Fruit fly (Drosophila melanogaster) whole organism, embryonic: ENCODE data around the gene Tet.
A peak's percentile ranks its signal among the peaks of the same experiment; 100 is the strongest.

Experiments
- Asciz ChIP-seq: fragments of 200-800 bp; sonication (Bioruptor generic); optimal IDR thresholded peaks from 2 replicates; lab custom pipeline; 2017; ENCODE audit warnings: missing biosample characterization, mild to moderate bottlenecking, missing genetic modification characterization, missing genetic modification reagents
- Bteb2 ChIP-seq: fragments of 200-800 bp; sonication (Bioruptor generic); optimal IDR thresholded peaks from 2 replicates; lab custom pipeline; 2016; ENCODE audit warnings: missing biosample characterization, missing genetic modification characterization
- CG11504 ChIP-seq: fragments of 200-800 bp; sonication (Bioruptor generic); optimal IDR thresholded peaks from 3 replicates; lab custom pipeline; 2019; ENCODE audit warnings: missing biosample characterization, mild to moderate bottlenecking, missing genetic modification characterization, moderate library complexity
- CG16813 ChIP-seq: fragments of 200-800 bp; sonication (Bioruptor generic); IDR thresholded peaks from 3 replicates; pipeline ENCODE4 v1.3.6; 2022; ENCODE audit warnings: missing biosample characterization, missing genetic modification characterization; ENCODE audit not compliant: partially characterized antibody
- CG16863 ChIP-seq: fragments of 200-800 bp; sonication (Bioruptor generic); optimal IDR thresholded peaks from 3 replicates; lab custom pipeline; 2016; ENCODE audit warnings: missing biosample characterization, missing genetic modification characterization
- CG17361 ChIP-seq: fragments of 200-800 bp; sonication (Bioruptor generic); IDR thresholded peaks from 3 replicates; pipeline ENCODE4 v1.3.6; 2022; ENCODE audit warnings: missing biosample characterization, missing genetic modification characterization
- CG18262 ChIP-seq: fragments of 200-800 bp; optimal IDR thresholded peaks from 3 replicates; lab custom pipeline; 2019; ENCODE audit warnings: missing biosample characterization, mild to moderate bottlenecking, missing genetic modification characterization, moderate library complexity
- CG18476 ChIP-seq: fragments of 200-800 bp; sonication (Bioruptor generic); optimal IDR thresholded peaks from 2 replicates; lab custom pipeline; 2016; ENCODE audit warnings: missing biosample characterization, mild to moderate bottlenecking, missing genetic modification characterization
- CG2678 ChIP-seq: fragments of 200-800 bp; sonication (Bioruptor generic); optimal IDR thresholded peaks from 3 replicates; lab custom pipeline; 2019; ENCODE audit warnings: missing biosample characterization, mild to moderate bottlenecking, missing genetic modification characterization, moderate library complexity
- CG2712 ChIP-seq: fragments of 200-800 bp; optimal IDR thresholded peaks from 3 replicates; lab custom pipeline; 2019; ENCODE audit warnings: missing biosample characterization, mild to moderate bottlenecking, missing genetic modification characterization, moderate library complexity
- CG3407 ChIP-seq: fragments of 200-800 bp; sonication (Bioruptor generic); optimal IDR thresholded peaks from 2 replicates; lab custom pipeline; 2018; ENCODE audit warnings: missing biosample characterization, mild to moderate bottlenecking, missing genetic modification characterization
- CG43689 ChIP-seq: fragments of 200-800 bp; sonication (Bioruptor generic); IDR thresholded peaks from 2 replicates; pipeline ENCODE4 v1.3.6; 2022; ENCODE audit warnings: missing biosample characterization, missing genetic modification characterization
- CG4424 ChIP-seq: fragments of 200-800 bp; sonication (Bioruptor generic); optimal IDR thresholded peaks from 3 replicates; lab custom pipeline; 2016; ENCODE audit warnings: missing biosample characterization, missing genetic modification characterization
- CG6654 ChIP-seq: fragments of 200-800 bp; sonication (Bioruptor generic); optimal IDR thresholded peaks from 2 replicates; lab custom pipeline; 2017; ENCODE audit warnings: missing biosample characterization, mild to moderate bottlenecking, missing genetic modification characterization
- CG7357 ChIP-seq: fragments of 200-800 bp; sonication (Bioruptor generic); IDR thresholded peaks from 3 replicates; pipeline ENCODE4 v1.3.6; 2022; ENCODE audit warnings: missing biosample characterization, missing genetic modification characterization
- CG7987 ChIP-seq: fragments of 200-800 bp; sonication (Bioruptor generic); optimal IDR thresholded peaks from 2 replicates; lab custom pipeline; 2018; ENCODE audit warnings: missing biosample characterization, mild to moderate bottlenecking, missing genetic modification characterization, moderate library complexity
- CG8290 ChIP-seq, 3 experiments: fragments of 200-800 bp; sonication (Bioruptor generic); optimal IDR thresholded peaks; 2 replicates each; lab custom pipeline; 2016 to 2019; ENCODE audit warnings: missing biosample characterization in 3 of 3, missing genetic modification characterization in 3 of 3, mild to moderate bottlenecking in 2 of 3, moderate library complexity in 1 of 3
- Deaf1 ChIP-seq: fragments of 200-800 bp; optimal IDR thresholded peaks from 3 replicates; lab custom pipeline; 2019; ENCODE audit warnings: missing biosample characterization, mild to moderate bottlenecking, missing genetic modification characterization, moderate library complexity
- Oaz ChIP-seq: fragments of 200-800 bp; sonication (Bioruptor generic); IDR thresholded peaks from 2 replicates; pipeline ENCODE4 v1.3.6; 2022; ENCODE audit warnings: missing biosample characterization, missing genetic modification characterization
- PHDP ChIP-seq: fragments of 200-800 bp; sonication (Bioruptor generic); optimal IDR thresholded peaks from 3 replicates; lab custom pipeline; 2018; ENCODE audit warnings: missing biosample characterization, mild to moderate bottlenecking, missing genetic modification characterization, moderate library complexity
- Rfx ChIP-seq: fragments of 200-800 bp; sonication (Bioruptor generic); IDR thresholded peaks from 2 replicates; pipeline ENCODE4 v1.3.6; 2022; ENCODE audit warnings: missing biosample characterization, missing genetic modification characterization
- Sox102F ChIP-seq: fragments of 200-800 bp; sonication (Bioruptor generic); optimal IDR thresholded peaks from 2 replicates; lab custom pipeline; 2018; ENCODE audit warnings: missing biosample characterization, mild to moderate bottlenecking, missing genetic modification characterization, moderate library complexity
- Xbp1 ChIP-seq: fragments of 200-800 bp; sonication (Bioruptor generic); optimal IDR thresholded peaks from 3 replicates; lab custom pipeline; 2016; ENCODE audit warnings: missing biosample characterization, mild to moderate bottlenecking, missing genetic modification characterization
- Xrp1 ChIP-seq: fragments of 200-800 bp; sonication (Bioruptor generic); IDR thresholded peaks from 2 replicates; pipeline ENCODE4 v1.3.6; 2022; ENCODE audit warnings: missing biosample characterization, missing genetic modification characterization
- al ChIP-seq: fragments of 200-800 bp; sonication (Bioruptor generic); IDR thresholded peaks from 2 replicates; pipeline ENCODE4 v1.3.6; 2022; ENCODE audit warnings: missing biosample characterization, missing genetic modification characterization
- bab2 ChIP-seq: fragments of 200-800 bp; sonication (Bioruptor generic); optimal IDR thresholded peaks from 2 replicates; lab custom pipeline; 2016; ENCODE audit warnings: missing biosample characterization, missing genetic modification characterization
- cad ChIP-seq: fragments of >200 bp; optimal IDR thresholded peaks from 2 replicates; lab custom pipeline; 2017; ENCODE audit warnings: missing biosample characterization, missing genetic modification characterization
- chinmo ChIP-seq: fragments of 200-800 bp; sonication (Bioruptor generic); IDR thresholded peaks from 4 replicates; pipeline ENCODE4 v1.3.6; 2022; ENCODE audit warnings: missing biosample characterization, missing genetic modification characterization; ENCODE audit not compliant: partially characterized antibody
- ci ChIP-seq: fragments of 200-800 bp; sonication (Bioruptor generic); IDR thresholded peaks from 3 replicates; pipeline ENCODE4 v1.3.6; 2022; ENCODE audit warnings: missing biosample characterization, missing genetic modification characterization
- crc ChIP-seq: fragments of 200-800 bp; sonication (Bioruptor generic); optimal IDR thresholded peaks from 2 replicates; lab custom pipeline; 2016; ENCODE audit warnings: missing biosample characterization, missing genetic modification characterization
- croc ChIP-seq: fragments of 200-800 bp; sonication (Bioruptor generic); conservative IDR thresholded peaks from 3 replicates; pipeline ENCODE4 v1.3.6; 2022; ENCODE audit warnings: missing biosample characterization, missing genetic modification characterization
- crol ChIP-seq: fragments of 200-800 bp; sonication (Bioruptor generic); IDR thresholded peaks from 2 replicates; pipeline ENCODE4 v1.3.6; 2022; ENCODE audit warnings: missing biosample characterization, missing genetic modification characterization
- en ChIP-seq: fragments of 200-800 bp; sonication (Bioruptor generic); optimal IDR thresholded peaks from 2 replicates; lab custom pipeline; 2016; ENCODE audit warnings: missing biosample characterization, missing genetic modification characterization
- eve ChIP-seq, 2 experiments: fragments of >200 bp; optimal IDR thresholded peaks; 2 replicates each; lab custom pipeline; 2017; ENCODE audit warnings: missing biosample characterization in 2 of 2, missing genetic modification characterization in 2 of 2
- exex ChIP-seq: fragments of 200-800 bp; sonication (Bioruptor generic); optimal IDR thresholded peaks from 4 replicates; lab custom pipeline; 2018; ENCODE audit warnings: missing biosample characterization, mild to moderate bottlenecking, missing genetic modification characterization, moderate library complexity
- fd96Cb ChIP-seq: fragments of 200-800 bp; sonication (Bioruptor generic); optimal IDR thresholded peaks from 2 replicates; lab custom pipeline; 2018; ENCODE audit warnings: missing biosample characterization, mild to moderate bottlenecking, missing genetic modification characterization, moderate library complexity
- gcm ChIP-seq: fragments of 200-800 bp; sonication (Bioruptor generic); optimal IDR thresholded peaks from 2 replicates; lab custom pipeline; 2019; ENCODE audit warnings: missing biosample characterization, mild to moderate bottlenecking, missing genetic modification characterization, moderate library complexity
- grau ChIP-seq: fragments of 200-800 bp; optimal IDR thresholded peaks from 3 replicates; lab custom pipeline; 2019; ENCODE audit warnings: missing biosample characterization, mild to moderate bottlenecking, missing genetic modification characterization, moderate library complexity
- hth ChIP-seq: fragments of >200 bp; optimal IDR thresholded peaks from 2 replicates; lab custom pipeline; 2017; ENCODE audit warnings: inconsistent platforms
- mam ChIP-seq: fragments of 200-800 bp; sonication (Bioruptor generic); optimal IDR thresholded peaks from 3 replicates; lab custom pipeline; 2016; ENCODE audit warnings: missing biosample characterization, missing genetic modification characterization
- nau ChIP-seq: fragments of 200-800 bp; sonication (Bioruptor generic); optimal IDR thresholded peaks from 3 replicates; lab custom pipeline; 2017; ENCODE audit warnings: missing biosample characterization, mild to moderate bottlenecking, missing genetic modification characterization, missing genetic modification reagents
- otp ChIP-seq: fragments of 200-800 bp; sonication (Bioruptor generic); IDR thresholded peaks from 3 replicates; pipeline ENCODE4, ENCODE4 v1.3.6; 2022; ENCODE audit warnings: missing biosample characterization, missing genetic modification characterization
- psq ChIP-seq: fragments of 200-800 bp; sonication (Bioruptor generic); optimal IDR thresholded peaks from 2 replicates; lab custom pipeline; 2017; ENCODE audit warnings: missing biosample characterization, missing genetic modification characterization
- pum ChIP-seq: fragments of 200-800 bp; sonication (Bioruptor generic); optimal IDR thresholded peaks from 2 replicates; lab custom pipeline; 2016; ENCODE audit warnings: missing biosample characterization, missing genetic modification characterization
- scrt ChIP-seq: fragments of 200-800 bp; sonication (Bioruptor generic); optimal IDR thresholded peaks from 2 replicates; lab custom pipeline; 2018; ENCODE audit warnings: missing biosample characterization, mild to moderate bottlenecking, missing genetic modification characterization, moderate library complexity
- slbo ChIP-seq: fragments of 200-800 bp; sonication (Bioruptor generic); IDR thresholded peaks from 2 replicates; pipeline ENCODE4 v1.3.6; 2022; ENCODE audit warnings: missing biosample characterization, missing genetic modification characterization
- sug ChIP-seq: fragments of 200-800 bp; optimal IDR thresholded peaks from 2 replicates; lab custom pipeline; 2019; ENCODE audit warnings: missing biosample characterization, mild to moderate bottlenecking, missing genetic modification characterization, moderate library complexity
- tgo ChIP-seq: fragments of 200-800 bp; sonication (Bioruptor generic); IDR thresholded peaks from 3 replicates; pipeline ENCODE4 v1.3.6; 2022; ENCODE audit warnings: missing biosample characterization, missing genetic modification characterization
- unpg ChIP-seq: fragments of 200-800 bp; sonication (Bioruptor generic); optimal IDR thresholded peaks from 3 replicates; lab custom pipeline; 2018; ENCODE audit warnings: missing biosample characterization, mild to moderate bottlenecking, missing genetic modification characterization, moderate library complexity
- wdn ChIP-seq: fragments of 200-800 bp; sonication (Bioruptor generic); IDR thresholded peaks from 2 replicates; pipeline ENCODE4 v1.3.6; 2022; ENCODE audit warnings: missing biosample characterization, missing genetic modification characterization

Gene Tet

DNA sequence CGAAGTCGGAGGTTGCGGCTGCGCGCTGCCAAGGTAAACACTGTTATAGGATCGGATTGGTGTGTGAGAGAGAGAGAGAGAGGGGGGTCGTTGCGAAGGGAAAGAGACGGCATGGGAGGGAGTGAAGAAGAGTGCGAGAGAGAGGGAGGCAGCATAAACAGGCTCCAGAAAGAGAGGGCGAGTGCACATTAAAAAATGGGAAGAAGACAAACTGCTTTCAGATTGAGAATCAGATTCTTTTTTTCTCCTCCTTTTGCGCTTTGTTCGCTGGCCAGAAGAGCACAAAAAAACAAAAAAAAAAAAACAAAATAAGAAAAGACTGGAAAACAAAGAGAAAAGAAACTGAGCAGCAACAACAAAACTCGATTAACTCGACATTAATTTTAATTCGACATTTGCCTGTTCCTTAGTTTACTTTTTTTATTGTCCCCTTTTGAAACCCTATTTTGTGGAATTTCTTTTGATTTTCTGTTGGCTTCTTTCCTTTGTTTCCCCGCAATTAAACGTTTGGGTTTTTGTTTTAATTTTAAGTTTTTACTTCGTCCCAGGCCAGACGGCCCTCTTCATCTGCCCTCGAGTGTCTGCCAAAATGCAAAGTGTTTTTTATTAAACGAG lies 70.6 kb downstream of the Tet start (continued):
- TF ChIP-seq CG2678 (tag; lab: Kevin White, UChicago) (no peak), slbo (peak; percentile 18; the same call in 1 of the 2 replicates), pum (GFP tag; lab: Kevin White, UChicago) (no peak), gcm (no peak), Oaz (GFP tag; lab: Robert Waterston, UW) (no peak), scrt (GFP tag; lab: Kevin White, UChicago) (peak; percentile 3), cad (peak; percentile 12), unpg (GFP tag; lab: Kevin White, UChicago) (peak; percentile 11), PHDP (tag; lab: Kevin White, UChicago) (peak; percentile 15), nau (no peak), CG7357 (GFP tag; lab: Robert Waterston, UW) (no peak), CG4424 (peak; percentile 7), croc (GFP tag; lab: Robert Waterston, UW) (no peak), Rfx (peak; percentile 53), al (no peak), CG2712 (tag; lab: Kevin White, UChicago) (peak; percentile 16), Xrp1 (peak; percentile 22; the same call in 1 of the 2 replicates), en (GFP tag; lab: Kevin White, UChicago) (no peak), CG3407 (GFP tag; lab: Kevin White, UChicago) (no peak), CG11504 (tag; lab: Kevin White, UChicago) (peak; percentile 15), Deaf1 (tag; lab: Kevin White, UChicago) (no peak), CG6654 (GFP tag; lab: Kevin White, UChicago) (no peak), bab2 (no peak), ci (peak; percentile 35; the same call in 1 of the 3 replicates), grau (tag; lab: Kevin White, UChicago) (peak; percentile 18), Sox102F (peak; percentile 11), exex (tag; lab: Kevin White, UChicago) (no peak), otp (0 out of 3 replicates have a peak, but pooled peaks have one; percentile 6), Bteb2 (GFP tag; lab: Kevin White, UChicago) (no peak), wdn (GFP tag; lab: Robert Waterston, UW) (no peak), CG16863 (GFP tag; lab: Kevin White, UChicago) (no peak), eve (GFP tag; optimal IDR thresholded peaks at IDR 0.05; lab: Kevin White, UChicago) (peak in 1 of 2 experiments; percentile 46), CG17361 (GFP tag; lab: Robert Waterston, UW) (no peak), sug (tag; lab: Kevin White, UChicago) (no peak), CG18476 (no peak), psq (GFP tag; lab: Kevin White, UChicago) (peak; percentile 75), chinmo (GFP tag; lab: Robert Waterston, UW) (0 out of 4 replicates have a peak, but pooled peaks have one; percentile 41), CG43689 (GFP tag; lab: Robert Waterston, UW) (no peak), hth (lab: Kevin White, UChicago) (no peak), CG8290 (GFP tag; optimal IDR thresholded peaks at IDR 0.05; lab: Kevin White, UChicago) (no peak), CG8290 (tag; optimal IDR thresholded peaks at IDR 0.05; lab: Kevin White, UChicago) (peak in 1 of 2 experiments; percentile 16), CG7987 (GFP tag; lab: Kevin White, UChicago) (no peak), Asciz (GFP tag; lab: Kevin White, UChicago) (no peak), fd96Cb (no peak), mam (GFP tag; lab: Kevin White, UChicago) (no peak), CG18262 (tag; lab: Kevin White, UChicago) (peak; percentile 1), crc (no peak), tgo (GFP tag; lab: Robert Waterston, UW) (no peak), Xbp1 (GFP tag; lab: Kevin White, UChicago) (no peak), crol (peak; percentile 66), CG16813 (GFP tag; lab: Robert Waterston, UW) (no peak)
